Comparison of ENCODE assay signal across 1 worm cellular context in the genomic region with DNA sequence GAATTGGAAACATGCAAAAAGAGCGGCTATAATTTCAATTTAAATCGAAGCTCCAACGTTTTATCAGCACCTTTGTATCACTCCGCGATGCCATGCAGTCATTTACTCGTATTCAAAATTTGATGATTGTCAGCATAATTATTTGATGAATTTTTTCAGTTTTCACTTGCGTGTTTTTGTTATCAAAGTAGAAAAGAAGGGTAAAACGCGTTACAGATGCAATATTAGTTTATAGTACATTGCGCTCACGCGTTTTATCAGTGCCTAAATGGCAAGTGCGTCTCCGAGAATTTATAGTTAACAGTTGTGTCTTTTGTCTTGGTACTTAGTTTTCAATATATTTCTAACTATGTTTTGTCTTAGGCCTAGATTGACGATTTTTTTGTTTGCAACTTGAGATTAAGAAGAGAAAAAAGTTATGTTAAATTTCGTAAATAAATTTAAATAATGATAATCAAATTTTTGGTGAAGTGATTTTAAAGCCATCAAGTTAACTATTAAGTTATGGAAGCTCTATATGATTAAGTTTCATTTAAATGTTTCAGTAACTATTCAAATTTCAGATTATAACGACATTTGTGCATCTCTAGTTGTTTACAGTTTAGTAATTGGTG.
TF ChIP-seq lines count a peak whose summit lies in the region.

A gene (plus strand): TSS at position 564 of the 614 bp plus-strand sequence.

TF ChIP-seq in whole organism, L1 larva, 84 proteins besides CTCF, POLR2A, EP300 and RAD21 (continued from another document):
- TF ChIP-seq ces-1 (GFP tag; optimal IDR thresholded peaks at IDR 0.05; lab: Kevin White, UChicago) (no peak), ceh-88 (GFP tag; IDR thresholded peaks at IDR 0.05; lab: Robert Waterston, UW) (no peak), sox-4 (tag; optimal IDR thresholded peaks at IDR 0.05; lab: Kevin White, UChicago) (no peak), irx-1 (tag; optimal IDR thresholded peaks at IDR 0.05; lab: Kevin White, UChicago) (no peak), ceh-82 (tag; optimal IDR thresholded peaks at IDR 0.05; lab: Kevin White, UChicago) (no peak)
